Worm (Caenorhabditis elegans) whole organism, early embryonic: Measurements from ENCODE around the gene F16F9.3.

Experiments used
- B0310.2 ChIP-seq: sonication (generic microtip); optimal IDR thresholded peaks from 2 replicates; lab custom pipeline; 2016; ENCODE audit warnings: mild to moderate bottlenecking, missing genetic modification characterization, missing compliant biosample characterization
- aly-1 ChIP-seq: sonication (generic microtip); optimal IDR thresholded peaks from 2 replicates; lab custom pipeline; 2016; ENCODE audit warnings: missing genetic modification characterization, missing compliant biosample characterization
- ama-1 ChIP-seq: fragments of 150-350 bp; optimal IDR thresholded peaks from 2 replicates; lab custom pipeline; 2014
- ceh-13 ChIP-seq: fragments of 200-800 bp; sonication (Bioruptor generic); optimal IDR thresholded peaks from 2 replicates; lab custom pipeline; 2018; ENCODE audit warnings: mild to moderate bottlenecking, missing genetic modification characterization, missing compliant biosample characterization
- ceh-36 ChIP-seq: sonication (generic microtip); optimal IDR thresholded peaks from 2 replicates; lab custom pipeline; 2016; ENCODE audit warnings: missing genetic modification characterization, inconsistent platforms, missing compliant biosample characterization
- ets-7 ChIP-seq: sonication (generic microtip); optimal IDR thresholded peaks from 2 replicates; lab custom pipeline; 2016; ENCODE audit warnings: missing genotype, missing genetic modification characterization, missing compliant biosample characterization
- flt-1 ChIP-seq: fragments of 200-800 bp; sonication (Bioruptor generic); IDR thresholded peaks from 2 replicates; pipeline ENCODE4 v1.3.6; 2022; ENCODE audit warnings: missing genetic modification characterization, missing compliant biosample characterization
- hmg-4 ChIP-seq: fragments of 200-800 bp; sonication (Bioruptor generic); optimal IDR thresholded peaks from 2 replicates; lab custom pipeline; 2018; ENCODE audit warnings: mild to moderate bottlenecking, missing genetic modification characterization, missing compliant biosample characterization
- hnd-1 ChIP-seq: sonication (generic microtip); optimal IDR thresholded peaks from 2 replicates; lab custom pipeline; 2016; ENCODE audit warnings: missing genetic modification characterization, missing compliant biosample characterization
- scrt-1 ChIP-seq: fragments of 200-800 bp; sonication (Bioruptor generic); IDR thresholded peaks from 2 replicates; pipeline ENCODE4 v1.3.6; 2022; ENCODE audit warnings: missing genetic modification characterization, missing compliant biosample characterization
- tbx-11 ChIP-seq: fragments of 200-800 bp; sonication (Bioruptor generic); IDR thresholded peaks from 2 replicates; pipeline ENCODE4 v1.3.6; 2022; ENCODE audit warnings: missing genetic modification characterization, missing compliant biosample characterization
- tbx-37 ChIP-seq: fragments of 200-800 bp; sonication (Bioruptor generic); conservative IDR thresholded peaks from 2 replicates; pipeline ENCODE4 v1.3.6; 2022; ENCODE audit warnings: missing genetic modification reagents, missing genetic modification characterization, missing compliant biosample characterization
- tra-4 ChIP-seq: sonication (generic microtip); optimal IDR thresholded peaks from 2 replicates; lab custom pipeline; 2017; ENCODE audit warnings: missing genetic modification characterization, missing compliant biosample characterization

- TF ChIP-seq scrt-1 (GFP tag; lab: Robert Waterston, UW) (no peak), flt-1 (GFP tag; lab: Robert Waterston, UW) (no peak), tra-4 (no peak), hnd-1 (tag; lab: Kevin White, UChicago) (no peak), aly-1 (tag; lab: Kevin White, UChicago) (no peak), ama-1 (no peak), tbx-37 (no peak), ceh-36 (no peak), hmg-4 (GFP tag; lab: Kevin White, UChicago) (no peak), ets-7 (tag; lab: Kevin White, UChicago) (no peak), tbx-11 (no peak), B0310.2 (tag; lab: Kevin White, UChicago) (no peak), ceh-13 (GFP tag; lab: Kevin White, UChicago) (no peak)
Observed at ce11 chrX:8413130-8413529, 44.3 kb upstream of the F16F9.3 start, which contains the start of gene F08F1.4.
